Fruit fly (Drosophila melanogaster) whole organism, embryonic: ENCODE results near the gene CG11374.

ENCODE experiments used
- Atf3 ChIP-seq: fragments of 200-800 bp; sonication (Bioruptor generic); optimal IDR thresholded peaks from 3 replicates; lab custom pipeline; 2016; ENCODE audit warnings: missing biosample characterization, missing genetic modification characterization
- CG10274 ChIP-seq: fragments of 200-800 bp; sonication (Bioruptor generic); optimal IDR thresholded peaks from 3 replicates; lab custom pipeline; 2017; ENCODE audit warnings: missing biosample characterization, mild to moderate bottlenecking, missing genetic modification characterization
- CG11093 ChIP-seq: fragments of 200-800 bp; sonication (Bioruptor generic); IDR thresholded peaks from 3 replicates; pipeline ENCODE4 v1.3.6; 2022; ENCODE audit warnings: missing biosample characterization, missing genetic modification characterization
- CG11398 ChIP-seq: fragments of 200-800 bp; sonication (Bioruptor generic); optimal IDR thresholded peaks from 2 replicates; lab custom pipeline; 2016; ENCODE audit warnings: missing biosample characterization, missing genetic modification characterization
- CG11560 ChIP-seq: fragments of 200-800 bp; sonication (Bioruptor generic); IDR thresholded peaks from 3 replicates; pipeline ENCODE4 v1.3.6; 2022; ENCODE audit warnings: missing biosample characterization, missing genetic modification characterization
- CG11695 ChIP-seq: fragments of 200-800 bp; sonication (Bioruptor generic); IDR thresholded peaks from 3 replicates; pipeline ENCODE4 v1.3.6; 2022; ENCODE audit warnings: missing biosample characterization, missing genetic modification characterization
- CG13287 ChIP-seq: fragments of 200-800 bp; sonication (Bioruptor generic); IDR thresholded peaks from 2 replicates; pipeline ENCODE4 v1.3.6; 2022; ENCODE audit warnings: missing biosample characterization, missing genetic modification characterization; ENCODE audit not compliant: partially characterized antibody
- CG14014 ChIP-seq: fragments of 200-800 bp; sonication (Bioruptor generic); IDR thresholded peaks from 2 replicates; pipeline ENCODE4 v1.3.6; 2022; ENCODE audit warnings: missing biosample characterization, missing genetic modification characterization
- CG14667 ChIP-seq: fragments of 200-800 bp; sonication (Bioruptor generic); IDR thresholded peaks from 2 replicates; pipeline ENCODE4 v1.3.6; 2022; ENCODE audit warnings: missing biosample characterization, missing genetic modification characterization
- CG14965 ChIP-seq: fragments of 200-800 bp; sonication (Bioruptor generic); optimal IDR thresholded peaks from 2 replicates; lab custom pipeline; 2016; ENCODE audit warnings: missing biosample characterization, missing genetic modification characterization, borderline replicate concordance
- CG15269 ChIP-seq: fragments of 200-800 bp; sonication (Bioruptor generic); optimal IDR thresholded peaks from 2 replicates; lab custom pipeline; 2018; ENCODE audit warnings: missing biosample characterization, mild to moderate bottlenecking, missing genetic modification characterization, moderate library complexity
- CG16779 ChIP-seq: fragments of 200-800 bp; sonication (Bioruptor generic); IDR thresholded peaks from 2 replicates; pipeline ENCODE4 v1.3.6; 2022; ENCODE audit warnings: missing biosample characterization, missing genetic modification characterization
- CG16863 ChIP-seq: fragments of 200-800 bp; sonication (Bioruptor generic); optimal IDR thresholded peaks from 3 replicates; lab custom pipeline; 2016; ENCODE audit warnings: missing biosample characterization, missing genetic modification characterization
- CG17802 ChIP-seq: fragments of 200-800 bp; sonication (Bioruptor generic); optimal IDR thresholded peaks from 2 replicates; lab custom pipeline; 2018; ENCODE audit warnings: missing biosample characterization, mild to moderate bottlenecking, missing genetic modification characterization, moderate library complexity
- CG18619 ChIP-seq: fragments of 200-800 bp; sonication (Bioruptor generic); optimal IDR thresholded peaks from 3 replicates; lab custom pipeline; 2017; ENCODE audit warnings: missing biosample characterization, mild to moderate bottlenecking, missing genetic modification characterization
- CG2116 ChIP-seq: fragments of 200-800 bp; sonication (Bioruptor generic); optimal IDR thresholded peaks from 3 replicates; lab custom pipeline; 2018; ENCODE audit warnings: missing biosample characterization, mild to moderate bottlenecking, missing genetic modification characterization
- CG2129 ChIP-seq: fragments of 200-800 bp; sonication (Bioruptor generic); IDR thresholded peaks from 2 replicates; pipeline ENCODE4 v1.3.6; 2022; ENCODE audit warnings: missing biosample characterization, missing genetic modification characterization; ENCODE audit not compliant: partially characterized antibody
- CG33557 ChIP-seq: fragments of 200-800 bp; sonication (Bioruptor generic); optimal IDR thresholded peaks from 2 replicates; lab custom pipeline; 2019; ENCODE audit warnings: missing biosample characterization, mild to moderate bottlenecking, missing genetic modification characterization, moderate library complexity
- CG4328 ChIP-seq: fragments of 200-800 bp; sonication (Bioruptor generic); optimal IDR thresholded peaks from 3 replicates; lab custom pipeline; 2017; ENCODE audit warnings: missing biosample characterization, missing genetic modification reagents, missing genetic modification characterization
- CG5180 ChIP-seq: fragments of 200-800 bp; sonication (Bioruptor generic); optimal IDR thresholded peaks from 3 replicates; lab custom pipeline; 2017; ENCODE audit warnings: missing biosample characterization, missing genetic modification characterization, mild to moderate bottlenecking, moderate library complexity, missing genetic modification reagents
- CG6689 ChIP-seq: fragments of 200-800 bp; sonication (Bioruptor generic); IDR thresholded peaks from 2 replicates; pipeline ENCODE4 v1.3.6; 2022; ENCODE audit warnings: missing biosample characterization, missing genetic modification characterization
- CoRest ChIP-seq: fragments of 200-800 bp; sonication (Bioruptor generic); optimal IDR thresholded peaks from 3 replicates; lab custom pipeline; 2018; ENCODE audit warnings: missing biosample characterization, mild to moderate bottlenecking, missing genetic modification characterization, moderate library complexity
- D ChIP-seq, 2 experiments: fragments of 200-800 bp in 1 of 2; fragments of >200 bp in 1 of 2; sonication (Bioruptor generic) in 1 of 2; optimal IDR thresholded peaks; 2 replicates in 1 of 2; 3 replicates in 1 of 2; lab custom pipeline; 2017; ENCODE audit warnings: mild to moderate bottlenecking in 1 of 2, missing biosample characterization in 1 of 2, missing genetic modification characterization in 1 of 2, missing genetic modification reagents in 1 of 2
- Dref ChIP-seq: fragments of 200-800 bp; sonication (Bioruptor generic); IDR thresholded peaks from 2 replicates; pipeline ENCODE4 v1.3.6; 2022; ENCODE audit warnings: missing biosample characterization, missing genetic modification characterization
- GATAe ChIP-seq: fragments of 200-800 bp; sonication (Bioruptor generic); conservative IDR thresholded peaks from 2 replicates; pipeline ENCODE4 v1.3.6; 2022; ENCODE audit warnings: missing biosample characterization, missing genetic modification characterization
- Hr51 ChIP-seq, 2 experiments: fragments of 200-800 bp; sonication (Bioruptor generic); optimal IDR thresholded peaks; 2 replicates in 1 of 2; 3 replicates in 1 of 2; lab custom pipeline; 2016 to 2018; ENCODE audit warnings: missing biosample characterization in 2 of 2, missing genetic modification characterization in 2 of 2, mild to moderate bottlenecking in 1 of 2, moderate library complexity in 1 of 2
- NC2β ChIP-seq: fragments of 200-800 bp; sonication (Bioruptor generic); optimal IDR thresholded peaks from 2 replicates; lab custom pipeline; 2016; ENCODE audit warnings: missing biosample characterization, missing genetic modification characterization
- ara ChIP-seq: fragments of 200-800 bp; sonication (Bioruptor generic); IDR thresholded peaks from 2 replicates; pipeline ENCODE4 v1.3.6; 2022; ENCODE audit warnings: missing biosample characterization, missing genetic modification characterization
- cato ChIP-seq: fragments of 200-800 bp; sonication (Bioruptor generic); optimal IDR thresholded peaks from 2 replicates; lab custom pipeline; 2016; ENCODE audit warnings: missing biosample characterization, missing genetic modification characterization, borderline replicate concordance
- chif ChIP-seq, 2 experiments: fragments of 200-800 bp; sonication (Bioruptor generic); optimal IDR thresholded peaks; 3 replicates each; lab custom pipeline; 2016; ENCODE audit warnings: missing biosample characterization in 2 of 2, missing genetic modification characterization in 2 of 2
- croc ChIP-seq: fragments of 200-800 bp; sonication (Bioruptor generic); conservative IDR thresholded peaks from 3 replicates; pipeline ENCODE4 v1.3.6; 2022; ENCODE audit warnings: missing biosample characterization, missing genetic modification characterization
- danr ChIP-seq: fragments of 200-800 bp; sonication (Bioruptor generic); IDR thresholded peaks from 2 replicates; pipeline ENCODE4 v1.3.6; 2022; ENCODE audit warnings: missing biosample characterization, missing genetic modification characterization
- dmrt99B ChIP-seq: fragments of 200-800 bp; sonication (Bioruptor generic); optimal IDR thresholded peaks from 2 replicates; lab custom pipeline; 2018; ENCODE audit warnings: missing biosample characterization, mild to moderate bottlenecking, missing genetic modification characterization, moderate library complexity
- ftz-f1 ChIP-seq: fragments of 200-800 bp; sonication (Bioruptor generic); optimal IDR thresholded peaks from 2 replicates; lab custom pipeline; 2016; ENCODE audit warnings: missing biosample characterization, missing genetic modification characterization
- lmd ChIP-seq: fragments of 200-800 bp; sonication (Bioruptor generic); IDR thresholded peaks from 2 replicates; pipeline ENCODE4 v1.3.6; 2022; ENCODE audit warnings: missing biosample characterization, missing genetic modification characterization
- lov ChIP-seq, 2 experiments: fragments of 200-800 bp in 1 of 2; fragments of >200 bp in 1 of 2; sonication (Bioruptor generic) in 1 of 2; IDR thresholded peaks in 1 of 2; optimal IDR thresholded peaks in 1 of 2; 2 replicates in 1 of 2; 3 replicates in 1 of 2; pipeline versions ENCODE4 v1.3.6 to Lab custom; 2017 to 2022; ENCODE audit warnings: missing biosample characterization in 1 of 2, missing genetic modification characterization in 1 of 2
- mam ChIP-seq: fragments of 200-800 bp; sonication (Bioruptor generic); optimal IDR thresholded peaks from 3 replicates; lab custom pipeline; 2016; ENCODE audit warnings: missing biosample characterization, missing genetic modification characterization
- nmo ChIP-seq: fragments of 200-800 bp; sonication (Bioruptor generic); optimal IDR thresholded peaks from 2 replicates; lab custom pipeline; 2018; ENCODE audit warnings: missing biosample characterization, mild to moderate bottlenecking, missing genetic modification characterization, moderate library complexity
- pb ChIP-seq: fragments of 200-800 bp; sonication (Bioruptor generic); optimal IDR thresholded peaks from 3 replicates; lab custom pipeline; 2016; ENCODE audit warnings: missing biosample characterization, missing genetic modification characterization
- peb ChIP-seq: fragments of 200-800 bp; sonication (Bioruptor generic); IDR thresholded peaks from 2 replicates; pipeline ENCODE4 v1.3.6; 2022; ENCODE audit warnings: missing biosample characterization, missing genetic modification characterization
- sima ChIP-seq: fragments of 200-800 bp; sonication (Bioruptor generic); optimal IDR thresholded peaks from 2 replicates; lab custom pipeline; 2016; ENCODE audit warnings: missing biosample characterization, missing genetic modification characterization
- vnd ChIP-seq: fragments of 200-800 bp; sonication (Bioruptor generic); IDR thresholded peaks from 3 replicates; pipeline ENCODE4 v1.3.6; 2022; ENCODE audit warnings: missing biosample characterization, missing genetic modification characterization; ENCODE audit not compliant: partially characterized antibody
- zf30C ChIP-seq: fragments of 200-800 bp; sonication (Bioruptor generic); optimal IDR thresholded peaks from 3 replicates; lab custom pipeline; 2018; ENCODE audit warnings: missing biosample characterization, mild to moderate bottlenecking, missing genetic modification characterization

The CG11374 gene

DNA sequence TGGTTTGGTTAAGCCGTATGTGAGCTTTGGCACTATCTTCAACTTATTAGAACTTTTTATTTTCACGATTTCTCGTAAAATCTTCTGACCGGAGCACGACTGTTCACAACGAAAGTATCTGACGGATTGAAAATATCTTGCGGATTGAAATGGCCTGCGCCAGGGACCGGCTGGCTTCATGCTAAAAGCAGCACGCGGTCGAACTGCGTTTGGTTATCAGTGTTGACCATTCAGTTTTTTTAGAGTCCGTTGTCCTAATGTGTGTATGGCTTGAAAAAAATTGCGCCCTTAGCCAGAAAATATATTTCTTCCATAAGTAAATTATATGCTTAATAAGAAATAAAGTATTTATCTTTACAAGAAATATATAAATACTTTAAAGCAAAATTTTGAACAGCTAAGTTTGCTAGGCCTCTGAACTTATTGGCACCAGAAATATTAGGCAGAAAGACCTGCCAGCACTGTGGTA lies 11.1 kb downstream of the CG11374 start, which contains the start of gene net (continued):
- no peak for TF ChIP-seq CG11398
- TF ChIP-seq vnd (GFP tag; lab: Robert Waterston, UW) = no peak
- no peak for TF ChIP-seq cato (GFP tag; lab: Kevin White, UChicago)
- TF ChIP-seq CG5180 = peak; percentile 100
- no peak for TF ChIP-seq CG11560 (tag; lab: Robert Waterston, UW)
- TF ChIP-seq lov (optimal IDR thresholded peaks at IDR 0.05; lab: Kevin White, UChicago) = no peak
- TF ChIP-seq lov (GFP tag; IDR thresholded peaks at IDR 0.05; lab: Robert Waterston, UW) = 0 out of 3 replicates have a peak, but pooled peaks have one; percentile 61
- no peak for TF ChIP-seq CG16779
- peak; percentile 79; the same call in 1 of the 2 replicates for TF ChIP-seq CG14014 (GFP tag; lab: Robert Waterston, UW)
- TF ChIP-seq mam (GFP tag; lab: Kevin White, UChicago) = peak; percentile 10
- no peak for TF ChIP-seq pb (GFP tag; lab: Kevin White, UChicago)
- TF ChIP-seq croc (GFP tag; lab: Robert Waterston, UW) = peak; percentile 32; the same call in 2 of the 3 replicates
- TF ChIP-seq zf30C (GFP tag; lab: Kevin White, UChicago) = no peak
- TF ChIP-seq CG14667 (GFP tag; lab: Robert Waterston, UW) = no peak
- peak; percentile 76 for TF ChIP-seq dmrt99B (tag; lab: Kevin White, UChicago)
- TF ChIP-seq GATAe (GFP tag; lab: Robert Waterston, UW) = no peak
- TF ChIP-seq CG14965 (GFP tag; lab: Kevin White, UChicago) = no peak
- no peak for TF ChIP-seq CG16863 (GFP tag; lab: Kevin White, UChicago)
- TF ChIP-seq CG2129 (GFP tag; lab: Robert Waterston, UW) = no peak
- peak; percentile 64 for TF ChIP-seq nmo (GFP tag; lab: Kevin White, UChicago)
- 0 out of 3 replicates have a peak, but pooled peaks have one; percentile 38 for TF ChIP-seq CG11093 (GFP tag; lab: Robert Waterston, UW)
- no peak for TF ChIP-seq sima (GFP tag; lab: Kevin White, UChicago)
- peak; percentile 29 for TF ChIP-seq CG2116 (GFP tag; lab: Kevin White, UChicago)
- TF ChIP-seq chif (GFP tag; optimal IDR thresholded peaks at IDR 0.05; lab: Kevin White, UChicago) = no peak
- TF ChIP-seq Dref (GFP tag; lab: Robert Waterston, UW) = no peak
- no peak for TF ChIP-seq peb (GFP tag; lab: Robert Waterston, UW)
- peak; percentile 58; the same call in 1 of the 2 replicates for TF ChIP-seq ara (GFP tag; lab: Robert Waterston, UW)
- TF ChIP-seq CG11695 (GFP tag; lab: Robert Waterston, UW) = peak; percentile 22; the same call in 1 of the 3 replicates
- peak; percentile 74 for TF ChIP-seq CG4328 (GFP tag; lab: Kevin White, UChicago)
- peak; percentile 38 for TF ChIP-seq CG10274 (GFP tag; lab: Kevin White, UChicago)
- TF ChIP-seq CoRest (tag; lab: Kevin White, UChicago) = peak; percentile 85
- TF ChIP-seq D (optimal IDR thresholded peaks at IDR 0.05; lab: Kevin White, UChicago) = no peak
- TF ChIP-seq D (GFP tag; optimal IDR thresholded peaks at IDR 0.05; lab: Kevin White, UChicago) = peak; percentile 11
- TF ChIP-seq CG33557 = peak; percentile 73
- no peak for TF ChIP-seq CG13287
- TF ChIP-seq danr = no peak; the same call in 1 of the 2 replicates
- TF ChIP-seq ftz-f1 = peak; percentile 3
- TF ChIP-seq CG17802 (tag; lab: Kevin White, UChicago) = peak; percentile 15
- peak; percentile 50; the same call in 1 of the 2 replicates for TF ChIP-seq lmd
- TF ChIP-seq NC2β (GFP tag; lab: Kevin White, UChicago) = no peak
- peak; percentile 71 for TF ChIP-seq CG18619 (GFP tag; lab: Kevin White, UChicago)
- 0 out of 2 replicates have a peak, but pooled peaks have one; percentile 35 for TF ChIP-seq CG6689 (GFP tag; lab: Robert Waterston, UW)
- peak in 1 of 2 experiments; percentile 72 for TF ChIP-seq Hr51 (GFP tag; optimal IDR thresholded peaks at IDR 0.05; lab: Kevin White, UChicago)
- peak; percentile 78 for TF ChIP-seq CG15269
- no peak for TF ChIP-seq Atf3
